Worm (Caenorhabditis elegans): ENCODE measurements around the gene cec-3.

ce11 chrII:7879266-7879718, 21.9 kb upstream of the cec-3 start, which contains the start of the genes vha-4 and T01H3.5:
- no peak for TF ChIP-seq F13H6.1 (tag; optimal IDR thresholded peaks at IDR 0.05)
- no peak for TF ChIP-seq unc-55 (GFP tag; optimal IDR thresholded peaks at IDR 0.05)
- no peak for TF ChIP-seq pha-4 (tag; optimal IDR thresholded peaks at IDR 0.05)
- TF ChIP-seq ceh-19 (GFP tag; optimal IDR thresholded peaks at IDR 0.05) = no peak
- no peak for TF ChIP-seq dmd-4 (tag; optimal IDR thresholded peaks at IDR 0.05; ENCODE audit: borderline replicate concordance)
- TF ChIP-seq hlh-15 (tag; optimal IDR thresholded peaks at IDR 0.05) = no peak
- TF ChIP-seq T23F11.4 (GFP tag; optimal IDR thresholded peaks at IDR 0.05) = no peak
- TF ChIP-seq unc-86 (tag; optimal IDR thresholded peaks at IDR 0.05) = no peak
- no peak for TF ChIP-seq ceh-45 (GFP tag; IDR thresholded peaks at IDR 0.05)
